Fruit fly (Drosophila melanogaster): ENCODE measurements around the gene CG12104.
A peak's percentile ranks its signal among the peaks of the same experiment; 100 is the strongest.

The CG12104 gene

DNA sequence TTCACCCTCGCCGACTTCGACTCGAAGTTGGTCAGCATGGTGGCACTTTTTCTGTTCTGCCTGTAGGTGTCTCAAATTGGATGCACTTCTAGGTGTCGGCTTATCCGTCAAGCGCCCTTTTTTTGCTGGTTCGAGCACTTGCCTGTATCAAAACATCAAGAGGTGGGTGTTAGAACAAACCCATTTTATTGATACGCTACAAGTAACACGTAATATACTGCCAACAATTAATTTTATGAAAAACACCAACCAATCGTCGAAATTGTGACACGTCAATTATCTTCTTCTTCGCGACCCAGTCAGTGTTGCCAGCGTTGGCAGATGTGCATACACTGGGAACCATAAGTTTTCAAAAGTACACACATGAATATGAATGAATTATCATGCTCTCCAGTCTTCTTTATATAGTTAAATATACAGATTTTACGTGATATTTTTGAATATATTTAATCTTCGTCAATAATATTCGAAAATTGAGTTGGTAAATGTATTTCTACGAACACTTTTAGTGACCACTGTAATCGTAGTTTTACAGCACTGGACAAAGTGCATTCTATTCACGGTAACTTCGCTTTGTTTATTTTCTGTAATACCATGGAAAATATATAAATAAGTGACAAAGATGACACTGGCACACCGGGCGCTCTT, 42.6 kb upstream of the CG12104 start, which contains the start of the genes alphaCOP and CG13919:
Gene alphaCOP (minus strand): TSS at position 280 of the 648 bp plus-strand sequence.
Gene CG13919 (plus strand): TSS at position 548 of the 648 bp plus-strand sequence.
- TF ChIP-seq HLH106 (tag; optimal IDR thresholded peaks at IDR 0.05) (peak; percentile 98), Sp1 (GFP tag; optimal IDR thresholded peaks at IDR 0.05) (peak; percentile 97), Hnf4 (GFP tag; optimal IDR thresholded peaks at IDR 0.05) (no peak), foxo (GFP tag; optimal IDR thresholded peaks at IDR 0.05) (peak; percentile 80 to 98), br (GFP tag; optimal IDR thresholded peaks at IDR 0.05) (peak; percentile 96), usp (GFP tag; optimal IDR thresholded peaks at IDR 0.05) (no peak), Dif (GFP tag; optimal IDR thresholded peaks at IDR 0.05; ENCODE audit: partially characterized antibody) (no peak), sv (GFP tag; optimal IDR thresholded peaks at IDR 0.05) (peak; percentile 97), psq (GFP tag; optimal IDR thresholded peaks at IDR 0.05) (peak; percentile 95), Jra (GFP tag; optimal IDR thresholded peaks at IDR 0.05) (peak; percentile 96), rgr (GFP tag; optimal IDR thresholded peaks at IDR 0.05) (peak; percentile 98), Hr78 (GFP tag; optimal IDR thresholded peaks at IDR 0.05) (no peak), fru (GFP tag; optimal IDR thresholded peaks at IDR 0.05) (peak; percentile 95), dl (GFP tag; optimal IDR thresholded peaks at IDR 0.05; ENCODE audit: insufficient read depth in 1 of 2, partially characterized antibody in 2 of 2) (no peak), CG32264 (GFP tag; optimal IDR thresholded peaks at IDR 0.05) (peak; percentile 91), woc (GFP tag; optimal IDR thresholded peaks at IDR 0.05) (peak; percentile 96), OdsH (GFP tag; optimal IDR thresholded peaks at IDR 0.05) (peak; percentile 97), sage (GFP tag; optimal IDR thresholded peaks at IDR 0.05) (no peak), pan (optimal IDR thresholded peaks at IDR 0.05) (no peak), h (GFP tag; optimal IDR thresholded peaks at IDR 0.05) (peak; percentile 99), Rel (GFP tag; optimal IDR thresholded peaks at IDR 0.05) (peak; percentile 88), Rel (tag; optimal IDR thresholded peaks at IDR 0.05) (peak; percentile 83), dmrt93B (GFP tag; optimal IDR thresholded peaks at IDR 0.05) (peak; percentile 89), ey (GFP tag; optimal IDR thresholded peaks at IDR 0.05) (peak; percentile 95), Abd-B (GFP tag; optimal IDR thresholded peaks at IDR 0.05) (no peak), Mio (GFP tag; optimal IDR thresholded peaks at IDR 0.05) (peak; percentile 60), lola (GFP tag; optimal IDR thresholded peaks at IDR 0.05) (no peak), GATAd (GFP tag; optimal IDR thresholded peaks at IDR 0.05) (peak; percentile 78), brk (GFP tag; optimal IDR thresholded peaks at IDR 0.05) (no peak), Myc (optimal IDR thresholded peaks at IDR 0.05) (peak; percentile 32), CG9705 (GFP tag; optimal IDR thresholded peaks at IDR 0.05) (peak; percentile 86), Hr83 (GFP tag; optimal IDR thresholded peaks at IDR 0.05; ENCODE audit: poor library complexity, severe bottlenecking) (peak; percentile 83), N (GFP tag; optimal IDR thresholded peaks at IDR 0.05) (no peak), jim (GFP tag; optimal IDR thresholded peaks at IDR 0.05) (no peak), tai (GFP tag; optimal IDR thresholded peaks at IDR 0.05) (no peak), Dfd (GFP tag; optimal IDR thresholded peaks at IDR 0.05) (no peak), dsf (GFP tag; optimal IDR thresholded peaks at IDR 0.05; ENCODE audit: borderline replicate concordance) (peak; percentile 94), CrebA (GFP tag; optimal IDR thresholded peaks at IDR 0.05; ENCODE audit: borderline replicate concordance) (no peak), Vsx2 (GFP tag; optimal IDR thresholded peaks at IDR 0.05; ENCODE audit: partially characterized antibody) (no peak)

DNA sequence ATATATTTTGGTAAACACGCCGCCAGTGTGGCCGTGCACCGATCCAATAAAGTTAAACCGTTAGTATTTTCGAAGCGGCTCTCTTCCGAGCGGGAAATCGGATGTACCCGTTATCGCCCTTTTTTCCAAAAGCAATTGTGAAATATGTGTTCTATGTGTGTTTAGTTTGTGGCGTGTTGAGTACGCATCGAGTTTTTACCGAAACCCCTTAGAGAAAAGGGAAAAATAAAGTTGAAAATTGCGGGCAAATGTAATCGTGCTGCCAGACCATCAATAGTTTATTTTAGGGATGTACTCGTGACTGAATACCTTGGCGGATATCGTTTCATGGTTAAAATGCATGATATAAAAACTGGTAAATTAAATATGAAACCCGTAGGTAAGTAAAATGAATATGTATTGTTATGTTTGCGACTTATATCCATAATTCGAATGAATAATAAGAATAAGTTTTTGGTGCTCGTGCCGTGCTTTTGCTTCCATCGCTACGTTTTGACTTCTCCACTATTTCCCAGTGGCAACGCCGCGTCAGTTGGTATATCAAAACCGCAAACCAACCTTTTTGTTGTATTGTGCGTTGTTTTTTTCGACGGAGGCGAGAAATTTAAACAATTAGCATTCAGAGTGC, 36.8 kb upstream of the CG12104 start, which contains the start of the genes Mettl2 and Bgb:
Gene Mettl2 (minus strand): TSS at position 51 of the 628 bp plus-strand sequence.
Gene Bgb (plus strand): TSS at position 527 of the 628 bp plus-strand sequence.
- TF ChIP-seq br (GFP tag; optimal IDR thresholded peaks at IDR 0.05), result peak; percentile 82
- peak in 1 of 2 experiments; percentile 89 for TF ChIP-seq foxo (GFP tag; optimal IDR thresholded peaks at IDR 0.05)
- no peak for TF ChIP-seq dsf (GFP tag; optimal IDR thresholded peaks at IDR 0.05; ENCODE audit: borderline replicate concordance)
- no peak for TF ChIP-seq usp (GFP tag; optimal IDR thresholded peaks at IDR 0.05)
- TF ChIP-seq Hnf4 (GFP tag; optimal IDR thresholded peaks at IDR 0.05), result no peak
- TF ChIP-seq dmrt93B (GFP tag; optimal IDR thresholded peaks at IDR 0.05), result peak; percentile 77
- peak; percentile 62 for TF ChIP-seq psq (GFP tag; optimal IDR thresholded peaks at IDR 0.05)
- peak; percentile 86 for TF ChIP-seq fru (GFP tag; optimal IDR thresholded peaks at IDR 0.05)
- TF ChIP-seq jim (GFP tag; optimal IDR thresholded peaks at IDR 0.05), result no peak
- TF ChIP-seq Hr83 (GFP tag; optimal IDR thresholded peaks at IDR 0.05; ENCODE audit: poor library complexity, severe bottlenecking), result peak; percentile 8
- no peak for TF ChIP-seq N (GFP tag; optimal IDR thresholded peaks at IDR 0.05)
- TF ChIP-seq CG9705 (GFP tag; optimal IDR thresholded peaks at IDR 0.05), result peak; percentile 79
- TF ChIP-seq Myc (optimal IDR thresholded peaks at IDR 0.05), result no peak
- peak; percentile 89 for TF ChIP-seq HLH106 (tag; optimal IDR thresholded peaks at IDR 0.05)
- peak; percentile 62 for TF ChIP-seq sv (GFP tag; optimal IDR thresholded peaks at IDR 0.05)
- TF ChIP-seq rgr (GFP tag; optimal IDR thresholded peaks at IDR 0.05), result peak; percentile 88
- no peak for TF ChIP-seq dl (GFP tag; optimal IDR thresholded peaks at IDR 0.05; ENCODE audit: insufficient read depth in 1 of 2, partially characterized antibody in 2 of 2)
- TF ChIP-seq lola (GFP tag; optimal IDR thresholded peaks at IDR 0.05), result no peak
- TF ChIP-seq pan (optimal IDR thresholded peaks at IDR 0.05), result no peak
- no peak for TF ChIP-seq GATAd (GFP tag; optimal IDR thresholded peaks at IDR 0.05)
- peak; percentile 56 for TF ChIP-seq CG32264 (GFP tag; optimal IDR thresholded peaks at IDR 0.05)
- peak; percentile 86 for TF ChIP-seq h (GFP tag; optimal IDR thresholded peaks at IDR 0.05)
- no peak for TF ChIP-seq Dif (GFP tag; optimal IDR thresholded peaks at IDR 0.05; ENCODE audit: partially characterized antibody)
- TF ChIP-seq ey (GFP tag; optimal IDR thresholded peaks at IDR 0.05), result peak; percentile 83
- TF ChIP-seq OdsH (GFP tag; optimal IDR thresholded peaks at IDR 0.05), result peak; percentile 71
- no peak for TF ChIP-seq CrebA (GFP tag; optimal IDR thresholded peaks at IDR 0.05; ENCODE audit: borderline replicate concordance)
- no peak for TF ChIP-seq tai (GFP tag; optimal IDR thresholded peaks at IDR 0.05)
- no peak for TF ChIP-seq Rel (GFP tag; optimal IDR thresholded peaks at IDR 0.05)
- peak; percentile 16 for TF ChIP-seq Rel (tag; optimal IDR thresholded peaks at IDR 0.05)
- TF ChIP-seq Sp1 (GFP tag; optimal IDR thresholded peaks at IDR 0.05), result peak; percentile 54
- no peak for TF ChIP-seq Vsx2 (GFP tag; optimal IDR thresholded peaks at IDR 0.05; ENCODE audit: partially characterized antibody)
- peak; percentile 94 for TF ChIP-seq woc (GFP tag; optimal IDR thresholded peaks at IDR 0.05)

Data from whole organism, wandering third instar larva.